Fruit fly (Drosophila melanogaster): ENCODE measurements around the gene Rca1.

Gene Rca1

dm6 chr2L:6822044-6822443 lies 30.1 kb upstream of the Rca1 start:
- TF ChIP-seq CG4730 (GFP tag; IDR thresholded peaks at IDR 0.05): no peak
- TF ChIP-seq Oaz (GFP tag; IDR thresholded peaks at IDR 0.05): no peak
- no peak for TF ChIP-seq CG8924 (tag; optimal IDR thresholded peaks at IDR 0.05)
- 0 out of 3 replicates have a peak, but pooled peaks have one; percentile 14 for TF ChIP-seq hb (GFP tag; IDR thresholded peaks at IDR 0.05; ENCODE audit: partially characterized antibody)
- no peak for TF ChIP-seq kni (GFP tag; optimal IDR thresholded peaks at IDR 0.05)
- peak; percentile 85 for TF ChIP-seq Adf1 (GFP tag; IDR thresholded peaks at IDR 0.05)
- no peak for TF ChIP-seq CG12744 (GFP tag; optimal IDR thresholded peaks at IDR 0.05)
- peak; percentile 5; the same call in 1 of the 2 replicates for TF ChIP-seq Bgb (GFP tag; IDR thresholded peaks at IDR 0.05; ENCODE audit: partially characterized antibody)
- TF ChIP-seq Jarid2 (GFP tag; optimal IDR thresholded peaks at IDR 0.05): peak; percentile 33
- peak; percentile 97 for TF ChIP-seq sens-2 (GFP tag; IDR thresholded peaks at IDR 0.05)
- TF ChIP-seq CG1832 (GFP tag; optimal IDR thresholded peaks at IDR 0.05): no peak
- TF ChIP-seq CG16779 (GFP tag; IDR thresholded peaks at IDR 0.05): no peak
- TF ChIP-seq vfl (GFP tag; optimal IDR thresholded peaks at IDR 0.05): no peak
- 0 out of 3 replicates have a peak, but pooled peaks have one; percentile 10 for TF ChIP-seq zfh1 (GFP tag; IDR thresholded peaks at IDR 0.05)
- TF ChIP-seq tna (GFP tag; IDR thresholded peaks at IDR 0.05; ENCODE audit: partially characterized antibody): no peak
- no peak for TF ChIP-seq Dad (GFP tag; optimal IDR thresholded peaks at IDR 0.05)
- TF ChIP-seq abd-A (tag; optimal IDR thresholded peaks at IDR 0.05): no peak

dm6 chr2L:6826298-6826697 lies 25.8 kb upstream of the Rca1 start:
- no peak for TF ChIP-seq Ets97D (GFP tag; optimal IDR thresholded peaks at IDR 0.05)
- no peak for TF ChIP-seq abd-A (tag; optimal IDR thresholded peaks at IDR 0.05)
- TF ChIP-seq gsb-n (tag; optimal IDR thresholded peaks at IDR 0.05): no peak
- no peak for TF ChIP-seq sqz (GFP tag; optimal IDR thresholded peaks at IDR 0.05)
- no peak for TF ChIP-seq kni (GFP tag; optimal IDR thresholded peaks at IDR 0.05)
- TF ChIP-seq pho (GFP tag; optimal IDR thresholded peaks at IDR 0.05): no peak
- TF ChIP-seq dmrt11E (tag; optimal IDR thresholded peaks at IDR 0.05): peak; percentile 23
- peak; percentile 71 for TF ChIP-seq cad (GFP tag; optimal IDR thresholded peaks at IDR 0.05)
- TF ChIP-seq stwl (tag; optimal IDR thresholded peaks at IDR 0.05): no peak
- TF ChIP-seq dysf (GFP tag; IDR thresholded peaks at IDR 0.05): no peak
- TF ChIP-seq MTF-1 (GFP tag; optimal IDR thresholded peaks at IDR 0.05; ENCODE audit: borderline replicate concordance): no peak
- no peak for TF ChIP-seq Doc3 (GFP tag; IDR thresholded peaks at IDR 0.05; ENCODE audit: partially characterized antibody)
- TF ChIP-seq CG9727 (GFP tag; optimal IDR thresholded peaks at IDR 0.05): peak; percentile 21
- peak; percentile 36 for TF ChIP-seq CG10431 (GFP tag; optimal IDR thresholded peaks at IDR 0.05)
- TF ChIP-seq Dip3 (GFP tag; optimal IDR thresholded peaks at IDR 0.05): no peak
- TF ChIP-seq CG2202 (tag; optimal IDR thresholded peaks at IDR 0.05): peak; percentile 20
- TF ChIP-seq schlank (tag; optimal IDR thresholded peaks at IDR 0.05): no peak
- 0 out of 3 replicates have a peak, but pooled peaks have one; percentile 76 for TF ChIP-seq CG2199 (GFP tag; IDR thresholded peaks at IDR 0.05)
- TF ChIP-seq zen2 (GFP tag; IDR thresholded peaks at IDR 0.05; ENCODE audit: partially characterized antibody): no peak
- no peak for TF ChIP-seq trem (tag; optimal IDR thresholded peaks at IDR 0.05)
- no peak for TF ChIP-seq sima (GFP tag; optimal IDR thresholded peaks at IDR 0.05)
- no peak for TF ChIP-seq Sox100B (GFP tag; optimal IDR thresholded peaks at IDR 0.05)
- peak; percentile 48 for TF ChIP-seq CG33557 (GFP tag; optimal IDR thresholded peaks at IDR 0.05)
- no peak for TF ChIP-seq GATAe (GFP tag; conservative IDR thresholded peaks at IDR 0.05)
- no peak for TF ChIP-seq HLHmδ (GFP tag; optimal IDR thresholded peaks at IDR 0.05)
- peak; percentile 19 for TF ChIP-seq Nf-YB (GFP tag; optimal IDR thresholded peaks at IDR 0.05)
- TF ChIP-seq sc (optimal IDR thresholded peaks at IDR 0.05): no peak
- no peak for TF ChIP-seq sc (GFP tag; optimal IDR thresholded peaks at IDR 0.05)
- peak; percentile 7 for TF ChIP-seq zen (tag; optimal IDR thresholded peaks at IDR 0.05)
- TF ChIP-seq fd102C (GFP tag; optimal IDR thresholded peaks at IDR 0.05): peak; percentile 28
- peak; percentile 66 for TF ChIP-seq Kr (GFP tag; optimal IDR thresholded peaks at IDR 0.05)
- TF ChIP-seq CG7372 (GFP tag; IDR thresholded peaks at IDR 0.05): no peak
- peak; percentile 49 for TF ChIP-seq CG15696 (tag; optimal IDR thresholded peaks at IDR 0.05)
- TF ChIP-seq D (optimal IDR thresholded peaks at IDR 0.05): no peak
- TF ChIP-seq D (GFP tag; optimal IDR thresholded peaks at IDR 0.05): no peak

All from whole organism, embryonic.